Worm (Caenorhabditis elegans) whole organism, L4/young adult: ENCODE results near the gene F28C10.1.

Source experiments
- W03F9.2 ChIP-seq: fragments of 150-350 bp; optimal IDR thresholded peaks from 2 replicates; lab custom pipeline; 2014; ENCODE audit warnings: missing biosample characterization, missing genetic modification characterization
- dao-5 ChIP-seq: sonication (generic microtip); optimal IDR thresholded peaks from 2 replicates; lab custom pipeline; 2016; ENCODE audit warnings: missing genotype, missing genetic modification characterization, moderate library complexity, missing compliant biosample characterization
- him-1 ChIP-seq: sonication (generic microtip); optimal IDR thresholded peaks from 2 replicates; lab custom pipeline; 2016; ENCODE audit warnings: missing genotype, missing genetic modification reagents, missing genetic modification characterization, missing compliant biosample characterization

The F28C10.1 gene

ce11 chrX:542807-543206 lies at the start of gene F28C10.1:
Gene F28C10.1 (plus strand): TSS chrX:543107.
- no peak for TF ChIP-seq dao-5 (tag; lab: Kevin White, UChicago)
- TF ChIP-seq him-1 (tag; lab: Kevin White, UChicago): no peak
- no peak for TF ChIP-seq W03F9.2

DNA sequence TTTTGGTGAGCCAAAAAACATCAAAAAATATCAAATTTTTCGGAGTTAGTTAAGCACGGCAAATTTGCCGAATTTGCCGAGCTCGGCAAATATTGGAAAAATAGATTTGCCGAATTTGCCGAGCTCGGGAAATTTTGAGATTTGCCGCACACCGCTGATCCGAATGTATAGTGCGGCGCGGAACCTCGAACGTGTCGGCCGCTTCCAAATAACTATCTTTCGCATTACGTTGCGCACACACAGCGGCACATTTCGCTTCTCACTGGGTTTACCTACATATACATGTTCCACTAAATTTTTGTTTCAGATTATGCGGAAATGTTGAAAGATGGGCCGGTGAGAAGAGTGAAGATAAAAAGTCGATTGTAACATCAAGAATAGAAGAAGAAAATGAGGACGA lies 46.1 kb upstream of the F28C10.1 start:
- TF ChIP-seq W03F9.2 (no peak), dao-5 (tag; lab: Kevin White, UChicago) (no peak), him-1 (tag; lab: Kevin White, UChicago) (no peak)

- no peak for TF ChIP-seq him-1 (tag; lab: Kevin White, UChicago)
- TF ChIP-seq dao-5 (tag; lab: Kevin White, UChicago): no peak
- TF ChIP-seq W03F9.2: no peak
Observed at ce11 chrX:498640-499039, 44.3 kb upstream of the F28C10.1 start.

DNA sequence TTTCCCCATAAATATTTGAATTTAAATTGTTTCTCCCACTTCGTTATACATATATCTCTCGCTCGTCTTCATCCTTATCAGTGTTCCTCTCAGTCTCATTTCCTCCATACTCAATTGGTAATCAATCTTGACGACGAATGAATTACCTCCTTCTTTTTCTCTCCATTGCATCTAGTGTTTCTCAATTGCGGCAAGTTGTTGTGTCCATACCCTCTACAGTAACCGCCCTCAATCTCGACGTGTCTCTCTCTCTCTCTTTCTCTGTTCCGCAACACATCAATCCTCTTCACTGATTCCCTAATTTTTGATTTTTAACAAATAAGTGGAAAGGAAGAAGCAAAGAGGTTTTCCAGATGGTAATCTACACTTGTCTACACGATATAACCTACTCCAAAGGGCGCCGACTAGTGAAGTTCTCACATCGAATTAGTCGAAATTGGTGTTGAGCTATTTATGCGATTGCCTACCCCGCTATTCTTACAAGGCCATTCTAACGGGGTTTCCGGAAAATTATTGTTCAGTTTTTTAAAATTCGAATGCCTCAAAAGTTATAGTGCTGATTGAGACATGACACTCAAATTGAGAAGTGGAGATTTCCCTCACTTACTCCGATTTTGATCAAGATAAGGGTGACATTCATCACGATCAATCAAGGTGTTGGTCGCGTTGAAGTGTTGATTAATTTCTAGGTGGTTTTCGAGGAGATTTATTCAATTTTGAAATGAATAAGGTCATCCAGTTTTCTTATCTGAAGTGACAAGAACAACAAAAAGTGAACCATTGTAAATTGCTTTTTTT lies 38.7 kb upstream of the F28C10.1 start:
- TF ChIP-seq him-1 (tag; lab: Kevin White, UChicago) (no peak), dao-5 (tag; lab: Kevin White, UChicago) (no peak), W03F9.2 (no peak)

DNA sequence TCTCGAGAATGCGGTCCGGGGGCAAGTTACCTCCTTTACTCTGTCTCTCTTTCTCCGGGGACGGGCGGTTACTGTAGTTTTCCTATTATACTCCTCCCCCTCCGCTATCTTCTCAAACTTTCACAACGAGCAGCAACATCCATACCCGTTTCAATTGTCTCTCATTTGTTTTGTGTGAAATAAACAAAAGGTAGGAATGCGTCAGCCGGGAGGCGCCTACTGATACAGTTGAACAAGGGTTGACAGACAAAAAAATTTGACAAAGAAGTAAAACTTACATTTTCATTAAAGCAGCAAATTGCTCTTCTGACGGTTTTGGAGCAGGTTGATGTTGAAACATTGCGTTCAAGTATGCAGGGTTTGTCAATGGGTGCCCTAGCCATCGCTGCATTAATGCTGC lies 37.9 kb upstream of the F28C10.1 start:
- TF ChIP-seq him-1 (tag; lab: Kevin White, UChicago): no peak
- no peak for TF ChIP-seq dao-5 (tag; lab: Kevin White, UChicago)
- TF ChIP-seq W03F9.2: no peak

ce11 chrX:506848-507247 lies 36.1 kb upstream of the F28C10.1 start, which contains the start of gene B0310.2:
Gene B0310.2 (minus strand): TSS chrX:506948.
- no peak for TF ChIP-seq dao-5 (tag; lab: Kevin White, UChicago)
- TF ChIP-seq W03F9.2: no peak
- no peak for TF ChIP-seq him-1 (tag; lab: Kevin White, UChicago)

DNA sequence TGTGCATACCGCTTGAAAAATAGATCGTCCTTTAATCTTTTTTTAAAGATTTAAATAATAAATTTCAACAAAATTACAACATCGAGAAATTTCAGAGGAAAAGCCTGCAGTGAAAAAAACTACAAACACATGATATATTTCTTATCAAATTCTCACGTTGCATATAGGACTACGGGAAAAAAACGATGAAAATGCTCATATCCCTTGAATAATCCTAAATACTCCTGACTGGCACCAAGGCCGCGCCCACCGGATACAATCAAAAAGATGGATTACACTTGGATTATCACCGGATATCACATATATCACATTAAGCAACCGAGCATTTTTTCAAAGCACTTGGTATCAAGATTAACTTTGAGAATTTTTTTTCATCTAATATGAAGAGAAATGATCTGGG lies 28.9 kb upstream of the F28C10.1 start:
- TF ChIP-seq W03F9.2: no peak
- no peak for TF ChIP-seq him-1 (tag; lab: Kevin White, UChicago)
- no peak for TF ChIP-seq dao-5 (tag; lab: Kevin White, UChicago)

DNA sequence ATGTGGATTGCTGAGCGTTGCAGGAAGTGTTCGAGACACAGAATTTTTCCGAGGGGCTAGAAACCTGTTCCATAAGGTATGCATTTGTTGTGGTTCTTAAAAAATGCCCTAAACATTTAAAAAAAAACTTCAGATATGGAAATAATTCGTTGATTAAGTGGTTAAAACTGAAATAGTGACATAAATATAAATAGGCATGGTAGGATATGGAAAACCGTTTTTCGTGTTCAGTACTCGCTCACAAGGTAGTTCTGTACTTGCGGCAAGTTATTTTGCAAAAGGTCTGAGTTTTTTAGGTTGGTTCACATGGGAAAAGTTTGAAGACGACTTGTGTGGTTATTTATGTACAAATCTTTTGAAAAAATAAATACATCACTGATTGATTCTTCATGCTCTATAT lies 22.0 kb upstream of the F28C10.1 start, which contains the start of gene B0310.3:
Gene B0310.3 (minus strand): TSS at position 101 of the 400 bp plus-strand sequence.
- TF ChIP-seq him-1 (tag; lab: Kevin White, UChicago) (no peak), W03F9.2 (no peak), dao-5 (tag; lab: Kevin White, UChicago) (no peak)

DNA sequence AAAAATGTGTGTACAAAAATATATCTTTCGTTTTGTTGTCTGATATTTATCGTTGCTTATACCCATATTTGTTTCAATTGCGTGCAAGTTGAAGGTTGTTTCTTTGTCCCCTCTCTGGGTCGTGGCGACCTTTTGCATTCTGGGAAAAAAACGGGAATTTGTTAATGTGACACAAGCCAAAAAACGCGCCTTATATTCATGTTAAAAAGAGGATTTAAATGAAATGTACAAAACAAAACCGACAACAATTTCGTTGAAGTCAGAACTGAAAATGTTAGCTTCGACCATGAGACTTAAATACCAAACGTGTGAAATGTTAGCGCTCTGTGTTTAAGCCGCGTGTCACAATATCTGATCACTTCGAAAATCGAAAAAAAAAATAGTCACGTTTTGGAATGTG lies 18.4 kb upstream of the F28C10.1 start:
- TF ChIP-seq him-1 (tag; lab: Kevin White, UChicago): no peak

DNA sequence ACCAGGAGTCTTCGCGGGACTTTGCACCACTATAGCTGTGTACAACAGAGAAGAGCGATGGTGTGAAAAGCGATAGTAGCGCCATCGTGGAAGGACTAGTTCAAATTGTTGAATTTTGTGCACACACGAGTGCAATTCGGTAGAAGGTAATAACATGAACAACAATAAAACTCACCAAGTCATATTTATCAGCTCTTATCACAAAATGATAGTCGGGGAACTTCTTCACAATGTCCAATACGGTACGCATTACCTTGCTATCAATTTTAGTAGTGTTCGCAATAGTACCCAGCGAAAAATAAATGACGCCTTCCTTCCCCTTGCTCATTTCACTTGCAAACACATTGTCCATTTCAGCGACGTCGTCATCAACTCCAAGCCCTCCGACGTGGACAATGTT lies 15.2 kb upstream of the F28C10.1 start:
- TF ChIP-seq W03F9.2 (no peak), dao-5 (tag; lab: Kevin White, UChicago) (no peak), him-1 (tag; lab: Kevin White, UChicago) (no peak)

DNA sequence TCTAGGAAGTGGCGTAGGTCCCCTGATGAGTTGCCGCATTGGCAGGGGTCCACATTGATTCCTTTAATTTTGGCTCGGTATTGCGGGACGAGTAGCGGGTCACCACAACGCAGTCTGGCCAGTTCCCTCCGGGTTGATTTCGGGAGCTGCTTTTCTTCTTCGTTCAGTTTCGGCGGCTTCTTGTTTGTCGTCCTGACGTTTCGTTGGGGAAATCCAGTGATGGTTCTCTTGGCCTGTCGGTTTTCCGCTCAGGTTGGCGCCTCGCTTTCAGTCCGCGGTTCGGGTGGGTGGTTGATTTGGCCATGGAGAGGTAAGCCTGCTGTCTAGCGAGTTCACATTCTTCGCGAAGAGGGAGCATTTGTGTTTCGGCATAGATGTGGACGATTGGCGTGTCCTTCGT lies 14.1 kb upstream of the F28C10.1 start:
- TF ChIP-seq W03F9.2: no peak
- TF ChIP-seq dao-5 (tag; lab: Kevin White, UChicago): no peak
- TF ChIP-seq him-1 (tag; lab: Kevin White, UChicago): no peak

ce11 chrX:529386-529785 lies 13.5 kb upstream of the F28C10.1 start:
- TF ChIP-seq dao-5 (tag; lab: Kevin White, UChicago): no peak
- no peak for TF ChIP-seq him-1 (tag; lab: Kevin White, UChicago)
- no peak for TF ChIP-seq W03F9.2

DNA sequence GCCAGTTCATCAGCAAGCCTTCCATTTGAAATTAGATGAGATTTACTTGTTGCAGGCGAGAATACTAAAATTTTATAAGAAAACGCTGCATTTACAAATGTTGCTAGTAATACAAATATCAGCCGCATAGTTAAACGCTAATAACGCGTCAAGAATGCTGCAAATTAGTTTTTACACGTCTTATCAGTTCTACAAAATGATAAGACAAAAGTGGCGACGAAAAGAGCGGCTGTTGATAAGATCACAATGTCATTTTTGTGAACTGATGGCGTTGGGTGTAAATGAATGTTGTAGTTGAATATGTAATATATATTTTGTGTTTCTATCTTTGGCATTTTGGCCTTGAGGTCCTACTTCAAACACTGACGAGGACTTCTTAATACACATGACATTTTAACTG lies 12.9 kb upstream of the F28C10.1 start, which contains the start of gene ugt-46:
Gene ugt-46 (minus strand): TSS at position 279 of the 400 bp plus-strand sequence.
- no peak for TF ChIP-seq dao-5 (tag; lab: Kevin White, UChicago)
- TF ChIP-seq W03F9.2: no peak
- no peak for TF ChIP-seq him-1 (tag; lab: Kevin White, UChicago)

- TF ChIP-seq W03F9.2: no peak
- no peak for TF ChIP-seq him-1 (tag; lab: Kevin White, UChicago)
- TF ChIP-seq dao-5 (tag; lab: Kevin White, UChicago): no peak
Observed at ce11 chrX:530909-531308, 12.0 kb upstream of the F28C10.1 start, which contains the start of gene B0310.6. Gene B0310.6 (minus strand): TSS chrX:531009.

DNA sequence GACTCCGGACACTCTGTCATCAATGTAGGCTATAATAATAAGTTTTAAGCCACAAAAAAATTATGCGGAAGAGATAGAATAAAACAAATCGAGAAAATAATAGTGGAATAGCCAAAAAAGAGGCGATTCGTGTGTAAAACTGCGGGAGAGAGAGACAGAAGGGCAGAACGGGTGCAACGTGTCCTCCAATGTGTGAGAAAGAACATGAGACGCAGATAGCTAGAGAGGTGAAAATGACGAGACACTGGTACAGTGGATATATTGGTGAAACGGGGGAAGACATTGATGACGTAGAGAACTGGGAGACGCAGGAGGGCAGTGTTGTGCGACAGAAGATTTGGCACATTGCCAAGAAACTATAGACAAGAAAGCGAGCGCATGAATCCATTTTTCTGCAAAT lies 7.2 kb upstream of the F28C10.1 start, which contains the start of gene F28C10.3:
Gene F28C10.3 (minus strand): TSS at position 101 of the 400 bp plus-strand sequence.
- TF ChIP-seq him-1 (tag; lab: Kevin White, UChicago) (no peak), W03F9.2 (no peak), dao-5 (tag; lab: Kevin White, UChicago) (no peak)
